Worm (Caenorhabditis elegans): Measurements from ENCODE around the gene spp-13.
"Not testable (repeated sequence)": the region's sequence is repeated elsewhere in the genome, so short reads cannot be mapped to it uniquely, and the experiment has no call there.

The spp-13 gene

ce11 chrX:8410754-8411153 lies 7.6 kb downstream of the spp-13 start, which contains the start of gene F08F1.9:
Gene F08F1.9, minus strand, starts transcription at chrX:8410854.
- TF ChIP-seq mxl-3 (GFP tag; optimal IDR thresholded peaks at IDR 0.05); madf-9 (GFP tag; conservative IDR thresholded peaks at IDR 0.05); ztf-11 (tag; optimal IDR thresholded peaks at IDR 0.05): not testable (repeated sequence)

ce11 chrX:8408267-8408666 lies 10.1 kb downstream of the spp-13 start, which contains the start of gene sulp-3:
Gene sulp-3, minus strand, starts transcription at chrX:8408367.
- no peak for TF ChIP-seq F37D6.2 (tag; optimal IDR thresholded peaks at IDR 0.05)
- TF ChIP-seq unc-39 (tag; optimal IDR thresholded peaks at IDR 0.05), result no peak
- no peak for TF ChIP-seq ZK546.5 (tag; optimal IDR thresholded peaks at IDR 0.05)
- TF ChIP-seq nhr-237 (tag; optimal IDR thresholded peaks at IDR 0.05), result no peak
- no peak for TF ChIP-seq ama-1 (optimal IDR thresholded peaks at IDR 0.05)
- TF ChIP-seq daf-16 (GFP tag; optimal IDR thresholded peaks at IDR 0.05), result no peak
- TF ChIP-seq daf-16 (tag; optimal IDR thresholded peaks at IDR 0.05), result no peak
- TF ChIP-seq zip-11 (GFP tag; IDR thresholded peaks at IDR 0.05), result no peak
- TF ChIP-seq ceh-20 (GFP tag; IDR thresholded peaks at IDR 0.05), result no peak
- no peak for TF ChIP-seq saeg-2 (GFP tag; IDR thresholded peaks at IDR 0.05)
- no peak for TF ChIP-seq Y75B8A.6 (GFP tag; IDR thresholded peaks at IDR 0.05)
- TF ChIP-seq lsy-2 (tag; optimal IDR thresholded peaks at IDR 0.05), result no peak
- TF ChIP-seq ceh-82 (tag; optimal IDR thresholded peaks at IDR 0.05), result no peak
- no peak for TF ChIP-seq ztf-7 (tag; optimal IDR thresholded peaks at IDR 0.05)
- TF ChIP-seq gei-8 (GFP tag; optimal IDR thresholded peaks at IDR 0.05), result no peak
- TF ChIP-seq egl-27 (tag; optimal IDR thresholded peaks at IDR 0.05), result no peak
- no peak for TF ChIP-seq dpl-1 (GFP tag; optimal IDR thresholded peaks at IDR 0.05)
- TF ChIP-seq zfp-2 (tag; optimal IDR thresholded peaks at IDR 0.05), result no peak
- TF ChIP-seq ztf-11 (tag; optimal IDR thresholded peaks at IDR 0.05), result no peak
- TF ChIP-seq Y48G9A.11 (GFP tag; IDR thresholded peaks at IDR 0.05), result no peak

- TF ChIP-seq dmd-8 (GFP tag; IDR thresholded peaks at IDR 0.05), result no peak
- TF ChIP-seq skn-1 (tag; optimal IDR thresholded peaks at IDR 0.05), result no peak
- peak in 1 of 2 experiments; percentile 91 for TF ChIP-seq unc-62 (GFP tag; optimal IDR thresholded peaks at IDR 0.05 in 1 of 2)
- TF ChIP-seq unc-62 (tag; optimal IDR thresholded peaks at IDR 0.05), result no peak
- TF ChIP-seq aly-2 (tag; optimal IDR thresholded peaks at IDR 0.05), result no peak
Measured at ce11 chrX:8406815-8407214, 11.5 kb downstream of the spp-13 start.

- peak; percentile 90 for TF ChIP-seq nhr-102 (tag; optimal IDR thresholded peaks at IDR 0.05)
- peak; percentile 93 for TF ChIP-seq gei-8 (GFP tag; optimal IDR thresholded peaks at IDR 0.05)
- peak; percentile 86 to 89 for TF ChIP-seq daf-16 (GFP tag; optimal IDR thresholded peaks at IDR 0.05)
- peak; percentile 86 for TF ChIP-seq daf-16 (tag; optimal IDR thresholded peaks at IDR 0.05)
- TF ChIP-seq F49E8.2 (tag; optimal IDR thresholded peaks at IDR 0.05; ENCODE audit: borderline replicate concordance), result peak; percentile 79
- peak; percentile 89 for TF ChIP-seq dve-1 (tag; optimal IDR thresholded peaks at IDR 0.05; ENCODE audit: insufficient read depth)
- peak; percentile 90 for TF ChIP-seq sdz-12 (GFP tag; optimal IDR thresholded peaks at IDR 0.05)
- TF ChIP-seq lin-15B (tag; optimal IDR thresholded peaks at IDR 0.05), result no peak
- TF ChIP-seq nhr-41 (GFP tag; IDR thresholded peaks at IDR 0.05), result peak; percentile 89
- peak; percentile 92 for TF ChIP-seq nhr-42 (GFP tag; IDR thresholded peaks at IDR 0.05)
- peak; percentile 85 for TF ChIP-seq hlh-30 (tag; optimal IDR thresholded peaks at IDR 0.05; ENCODE audit: insufficient read depth)
- TF ChIP-seq pqm-1 (tag; optimal IDR thresholded peaks at IDR 0.05), result peak; percentile 10
- peak; percentile 78 for TF ChIP-seq T20F7.1 (GFP tag; optimal IDR thresholded peaks at IDR 0.05)
- TF ChIP-seq ama-1 (optimal IDR thresholded peaks at IDR 0.05), result no peak
- peak; percentile 93 for TF ChIP-seq hlh-11 (tag; optimal IDR thresholded peaks at IDR 0.05)
- TF ChIP-seq egl-27 (tag; optimal IDR thresholded peaks at IDR 0.05), result no peak
- peak; percentile 82 for TF ChIP-seq nhr-11 (tag; optimal IDR thresholded peaks at IDR 0.05)
- TF ChIP-seq lin-39 (tag; optimal IDR thresholded peaks at IDR 0.05), result no peak
- peak; percentile 81 for TF ChIP-seq nhr-6 (tag; optimal IDR thresholded peaks at IDR 0.05)
- TF ChIP-seq hif-1 (tag; optimal IDR thresholded peaks at IDR 0.05), result peak; percentile 51 to 86
- peak; percentile 99 for TF ChIP-seq vab-7 (GFP tag; IDR thresholded peaks at IDR 0.05)
- TF ChIP-seq mxl-2 (GFP tag; conservative IDR thresholded peaks at IDR 0.05), result peak; percentile 87; the same call in 1 of the 2 replicates
- peak; percentile 93 for TF ChIP-seq duxl-1 (tag; optimal IDR thresholded peaks at IDR 0.05; ENCODE audit: poor library complexity)
- TF ChIP-seq mxl-3 (GFP tag; optimal IDR thresholded peaks at IDR 0.05), result peak; percentile 82
Measured at ce11 chrX:8404308-8405085, 13.8 kb downstream of the spp-13 start.

Measured in whole organism, L4 larva.